Fruit fly (Drosophila melanogaster): ENCODE data around the gene ATPsyngamma.

- TF ChIP-seq CG8478 (optimal IDR thresholded peaks at IDR 0.05) (peak; percentile 88), CTCF (optimal IDR thresholded peaks at IDR 0.05) (peak in 1 of 2 experiments; percentile 2)
These were observed 23.9 kb upstream of the ATPsyngamma start for dm6 chr3R:29772795-29773331.

All from S2 (cell line).